Worm (Caenorhabditis elegans) whole organism, late embryonic: ENCODE measurements around the gene C01G10.15.

Experiments
- C08G9.2 ChIP-seq: sonication (generic microtip); optimal IDR thresholded peaks from 2 replicates; lab custom pipeline; 2016; ENCODE audit warnings: mild to moderate bottlenecking, missing genetic modification characterization, moderate library complexity, missing compliant biosample characterization
- C38D4.7 ChIP-seq: fragments of 200-800 bp; sonication (Bioruptor generic); optimal IDR thresholded peaks from 2 replicates; lab custom pipeline; 2018; ENCODE audit warnings: mild to moderate bottlenecking, missing genetic modification characterization, moderate library complexity, missing compliant biosample characterization
- F13H6.1 ChIP-seq: sonication (generic microtip); optimal IDR thresholded peaks from 2 replicates; lab custom pipeline; 2016; ENCODE audit warnings: missing genetic modification characterization, missing compliant biosample characterization
- K02D7.2 ChIP-seq: sonication (generic microtip); optimal IDR thresholded peaks from 2 replicates; lab custom pipeline; 2017; ENCODE audit warnings: mild to moderate bottlenecking, missing genetic modification characterization, missing compliant biosample characterization
- K09A11.1 ChIP-seq: sonication (generic microtip); optimal IDR thresholded peaks from 2 replicates; lab custom pipeline; 2017; ENCODE audit warnings: antibody characterized with exemption, mild to moderate bottlenecking, missing genetic modification characterization, missing compliant biosample characterization; ENCODE audit not compliant: insufficient read depth
- Y22D7AL.16 ChIP-seq: sonication (generic microtip); optimal IDR thresholded peaks from 2 replicates; lab custom pipeline; 2016; ENCODE audit warnings: missing genetic modification characterization, missing compliant biosample characterization
- ahr-1 ChIP-seq: sonication (generic microtip); optimal IDR thresholded peaks from 2 replicates; lab custom pipeline; 2016; ENCODE audit warnings: missing genetic modification characterization, missing compliant biosample characterization
- ama-1 ChIP-seq: fragments of 150-350 bp; optimal IDR thresholded peaks from 2 replicates; lab custom pipeline; 2014
- ceh-14 ChIP-seq: sonication (generic microtip); optimal IDR thresholded peaks from 2 replicates; lab custom pipeline; 2016; ENCODE audit warnings: missing genotype, missing genetic modification characterization, missing compliant biosample characterization
- ceh-18 ChIP-seq: sonication (generic microtip); optimal IDR thresholded peaks from 2 replicates; lab custom pipeline; 2016; ENCODE audit warnings: missing genetic modification characterization, missing compliant biosample characterization
- ceh-19 ChIP-seq: fragments of 200-800 bp; sonication (Bioruptor generic); optimal IDR thresholded peaks from 2 replicates; lab custom pipeline; 2018; ENCODE audit warnings: mild to moderate bottlenecking, missing genetic modification characterization, missing compliant biosample characterization
- ceh-2 ChIP-seq: sonication (generic microtip); optimal IDR thresholded peaks from 2 replicates; lab custom pipeline; 2016; ENCODE audit warnings: missing genotype, missing genetic modification characterization, missing compliant biosample characterization
- ceh-22 ChIP-seq: sonication (generic microtip); optimal IDR thresholded peaks from 2 replicates; lab custom pipeline; 2017; ENCODE audit warnings: missing biosample characterization, missing genetic modification characterization
- ceh-24 ChIP-seq: sonication (generic microtip); optimal IDR thresholded peaks from 2 replicates; lab custom pipeline; 2016; ENCODE audit warnings: mild to moderate bottlenecking, missing genetic modification characterization, missing compliant biosample characterization
- ceh-31 ChIP-seq: sonication (generic microtip); optimal IDR thresholded peaks from 2 replicates; lab custom pipeline; 2016; ENCODE audit warnings: missing genetic modification characterization, missing compliant biosample characterization
- ceh-48 ChIP-seq: sonication (generic microtip); optimal IDR thresholded peaks from 2 replicates; lab custom pipeline; 2016; ENCODE audit warnings: missing genetic modification characterization, inconsistent platforms, missing compliant biosample characterization
- ceh-6 ChIP-seq: fragments of 200-800 bp; sonication (Bioruptor generic); optimal IDR thresholded peaks from 2 replicates; lab custom pipeline; 2018; ENCODE audit warnings: mild to moderate bottlenecking, missing genetic modification characterization, missing compliant biosample characterization
- che-1 ChIP-seq: sonication (generic microtip); optimal IDR thresholded peaks from 2 replicates; lab custom pipeline; 2016; ENCODE audit warnings: mild to moderate bottlenecking, missing genetic modification characterization, missing compliant biosample characterization
- dve-1 ChIP-seq: sonication (generic microtip); optimal IDR thresholded peaks from 2 replicates; lab custom pipeline; 2017; ENCODE audit warnings: antibody characterized with exemption, mild to moderate bottlenecking, missing genetic modification characterization, missing compliant biosample characterization
- elt-2 ChIP-seq: sonication (generic microtip); optimal IDR thresholded peaks from 2 replicates; lab custom pipeline; 2016; ENCODE audit warnings: missing genetic modification reagents, missing genetic modification characterization, missing compliant biosample characterization
- ets-4 ChIP-seq: sonication (generic microtip); optimal IDR thresholded peaks from 2 replicates; lab custom pipeline; 2016; ENCODE audit warnings: missing genetic modification characterization, missing compliant biosample characterization
- eyg-1 ChIP-seq: sonication (generic microtip); optimal IDR thresholded peaks from 2 replicates; lab custom pipeline; 2016; ENCODE audit warnings: missing genotype, missing genetic modification characterization, missing compliant biosample characterization
- fax-1 ChIP-seq: sonication (generic microtip); optimal IDR thresholded peaks from 2 replicates; lab custom pipeline; 2016; ENCODE audit warnings: missing genotype, missing genetic modification characterization, missing compliant biosample characterization
- fkh-10 ChIP-seq: fragments of 150-350 bp; optimal IDR thresholded peaks from 2 replicates; lab custom pipeline; 2014; ENCODE audit warnings: missing biosample characterization, missing genetic modification reagents, missing genetic modification characterization
- gmeb-2 ChIP-seq: sonication (generic microtip); optimal IDR thresholded peaks from 2 replicates; lab custom pipeline; 2016; ENCODE audit warnings: missing genetic modification characterization, inconsistent platforms, missing compliant biosample characterization
- hlh-13 ChIP-seq: fragments of 200-800 bp; sonication (Bioruptor generic); optimal IDR thresholded peaks from 2 replicates; lab custom pipeline; 2018; ENCODE audit warnings: mild to moderate bottlenecking, missing genetic modification characterization, missing compliant biosample characterization
- hlh-15 ChIP-seq: sonication (generic microtip); optimal IDR thresholded peaks from 2 replicates; lab custom pipeline; 2016; ENCODE audit warnings: missing genetic modification characterization, missing compliant biosample characterization
- lin-11 ChIP-seq: fragments of 200-800 bp; sonication (Bioruptor generic); optimal IDR thresholded peaks from 2 replicates; lab custom pipeline; 2018; ENCODE audit warnings: mild to moderate bottlenecking, missing genetic modification characterization, missing compliant biosample characterization
- mec-3 ChIP-seq: sonication (generic microtip); optimal IDR thresholded peaks from 2 replicates; lab custom pipeline; 2016; ENCODE audit warnings: borderline replicate concordance, missing genetic modification characterization, missing compliant biosample characterization
- nfya-1 ChIP-seq: sonication (generic microtip); optimal IDR thresholded peaks from 2 replicates; lab custom pipeline; 2017; ENCODE audit warnings: missing genetic modification characterization, mild to moderate bottlenecking, missing compliant biosample characterization, antibody characterized with exemption, moderate library complexity
- nhr-11 ChIP-seq: fragments of 150-350 bp; optimal IDR thresholded peaks from 2 replicates; lab custom pipeline; 2014; ENCODE audit warnings: missing biosample characterization, missing genetic modification characterization
- nhr-232 ChIP-seq: sonication (generic microtip); optimal IDR thresholded peaks from 2 replicates; lab custom pipeline; 2016; ENCODE audit warnings: missing genetic modification characterization, missing compliant biosample characterization
- npax-4 ChIP-seq: sonication (generic microtip); optimal IDR thresholded peaks from 2 replicates; lab custom pipeline; 2016; ENCODE audit warnings: missing genetic modification characterization, missing compliant biosample characterization
- pat-9 ChIP-seq: fragments of 200-800 bp; sonication (Bioruptor generic); optimal IDR thresholded peaks from 2 replicates; lab custom pipeline; 2018; ENCODE audit warnings: mild to moderate bottlenecking, missing genetic modification characterization, moderate library complexity, missing compliant biosample characterization
- pax-1 ChIP-seq: fragments of 150-350 bp; optimal IDR thresholded peaks from 2 replicates; lab custom pipeline; 2014; ENCODE audit warnings: missing biosample characterization, missing genetic modification characterization
- pha-2 ChIP-seq: sonication (generic microtip); optimal IDR thresholded peaks from 2 replicates; lab custom pipeline; 2017; ENCODE audit warnings: mild to moderate bottlenecking, missing genetic modification characterization, missing compliant biosample characterization
- pha-4 ChIP-seq: fragments of 150-350 bp; optimal IDR thresholded peaks from 2 replicates; lab custom pipeline; 2018; ENCODE audit warnings: missing biosample characterization, missing genetic modification reagents, missing genetic modification characterization
- pqm-1 ChIP-seq: sonication (generic microtip); optimal IDR thresholded peaks from 2 replicates; lab custom pipeline; 2016; ENCODE audit warnings: missing genetic modification characterization, missing compliant biosample characterization
- pros-1 ChIP-seq: fragments of 150-350 bp; optimal IDR thresholded peaks from 2 replicates; lab custom pipeline; 2014; ENCODE audit warnings: missing biosample characterization, missing genetic modification reagents, missing genetic modification characterization
- rnt-1 ChIP-seq: sonication (generic microtip); optimal IDR thresholded peaks from 2 replicates; lab custom pipeline; 2016; ENCODE audit warnings: missing genetic modification characterization, missing compliant biosample characterization
- sdc-2 ChIP-seq: sonication (generic microtip); optimal IDR thresholded peaks from 2 replicates; lab custom pipeline; 2016; ENCODE audit warnings: missing genotype, missing genetic modification characterization, missing compliant biosample characterization
- sox-2 ChIP-seq: fragments of 200-800 bp; sonication (Bioruptor generic); IDR thresholded peaks from 2 replicates; pipeline ENCODE4 v1.3.6; 2022; ENCODE audit warnings: missing genetic modification reagents, missing genetic modification characterization, missing compliant biosample characterization
- sox-4 ChIP-seq: sonication (generic microtip); optimal IDR thresholded peaks from 2 replicates; lab custom pipeline; 2017; ENCODE audit warnings: mild to moderate bottlenecking, missing genetic modification characterization, inconsistent platforms, missing compliant biosample characterization
- syd-9 ChIP-seq: sonication (generic microtip); optimal IDR thresholded peaks from 2 replicates; lab custom pipeline; 2016; ENCODE audit warnings: mild to moderate bottlenecking, missing genetic modification characterization, moderate library complexity, missing compliant biosample characterization
- tbx-2 ChIP-seq: sonication (generic microtip); optimal IDR thresholded peaks from 2 replicates; lab custom pipeline; 2016; ENCODE audit warnings: missing genetic modification characterization, missing compliant biosample characterization
- tbx-7 ChIP-seq: sonication (generic microtip); optimal IDR thresholded peaks from 2 replicates; lab custom pipeline; 2016; ENCODE audit warnings: missing genotype, missing genetic modification characterization, missing compliant biosample characterization
- ttx-3 ChIP-seq: sonication (generic microtip); optimal IDR thresholded peaks from 2 replicates; lab custom pipeline; 2016; ENCODE audit warnings: missing genetic modification reagents, missing genetic modification characterization, missing compliant biosample characterization
- unc-42 ChIP-seq: sonication (generic microtip); optimal IDR thresholded peaks from 2 replicates; lab custom pipeline; 2016; ENCODE audit warnings: missing genotype, missing genetic modification characterization, missing compliant biosample characterization
- zip-5 ChIP-seq: sonication (generic microtip); optimal IDR thresholded peaks from 2 replicates; lab custom pipeline; 2016; ENCODE audit warnings: missing genetic modification characterization, missing compliant biosample characterization
- ztf-16 ChIP-seq: sonication (generic microtip); optimal IDR thresholded peaks from 2 replicates; lab custom pipeline; 2017; ENCODE audit warnings: missing genetic modification characterization, missing compliant biosample characterization

C01G10.15 gene

DNA sequence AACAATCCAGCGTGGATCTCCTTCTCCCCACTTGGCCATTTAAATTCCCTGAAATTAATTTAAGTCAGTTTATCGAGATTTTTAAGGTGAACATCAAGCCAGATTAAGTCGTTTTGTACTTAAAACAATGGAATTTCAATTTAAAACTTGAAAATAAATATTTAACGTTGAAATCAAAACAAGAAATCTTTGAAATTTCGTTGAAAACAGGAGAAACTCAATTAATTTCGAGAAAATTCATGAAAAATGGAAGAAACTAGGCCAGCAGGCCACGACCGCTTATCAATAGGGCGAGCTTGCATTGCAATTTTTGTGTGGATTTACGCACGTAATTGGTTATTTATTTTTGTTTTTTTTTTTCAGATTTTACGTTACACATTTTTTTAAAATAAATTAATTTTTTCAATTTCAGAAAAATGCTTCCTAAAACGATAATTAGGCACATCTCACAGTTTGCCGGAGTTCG, 1.7 kb downstream of the C01G10.15 start, which contains the start of the genes ahsa-1 and C01G10.7 (continued):
- TF ChIP-seq ceh-19 (GFP tag; lab: Kevin White, UChicago) (peak; percentile 21), C38D4.7 (GFP tag; lab: Kevin White, UChicago) (no peak), hlh-15 (tag; lab: Kevin White, UChicago) (no peak), eyg-1 (peak; percentile 66), ztf-16 (peak; percentile 70), che-1 (tag; lab: Kevin White, UChicago) (no peak), ceh-31 (peak; percentile 98), ceh-24 (no peak), sox-2 (GFP tag; lab: Robert Waterston, UW) (no peak), elt-2 (tag; lab: Kevin White, UChicago) (peak; percentile 76), ets-4 (tag; lab: Kevin White, UChicago) (peak; percentile 97), nhr-11 (no peak), npax-4 (no peak), ceh-48 (tag; lab: Kevin White, UChicago) (peak; percentile 29), sox-4 (tag; lab: Kevin White, UChicago) (no peak), pha-2 (tag; lab: Kevin White, UChicago) (peak; percentile 31), K02D7.2 (tag; lab: Kevin White, UChicago) (no peak), lin-11 (no peak), zip-5 (tag; lab: Kevin White, UChicago) (peak; percentile 76), dve-1 (tag; lab: Kevin White, UChicago) (peak; percentile 18), rnt-1 (peak; percentile 80), unc-42 (peak; percentile 98), tbx-2 (tag; lab: Kevin White, UChicago) (peak; percentile 96), ahr-1 (tag; lab: Kevin White, UChicago) (peak; percentile 48), nfya-1 (tag; lab: Kevin White, UChicago) (peak; percentile 83), fkh-10 (GFP tag; lab: Kevin White, UChicago) (no peak), syd-9 (tag; lab: Kevin White, UChicago) (peak; percentile 10), ceh-2 (tag; lab: Kevin White, UChicago) (peak; percentile 97), C08G9.2 (tag; lab: Kevin White, UChicago) (peak; percentile 94), gmeb-2 (tag; lab: Kevin White, UChicago) (peak; percentile 15), ttx-3 (tag; lab: Kevin White, UChicago) (peak; percentile 63)

DNA sequence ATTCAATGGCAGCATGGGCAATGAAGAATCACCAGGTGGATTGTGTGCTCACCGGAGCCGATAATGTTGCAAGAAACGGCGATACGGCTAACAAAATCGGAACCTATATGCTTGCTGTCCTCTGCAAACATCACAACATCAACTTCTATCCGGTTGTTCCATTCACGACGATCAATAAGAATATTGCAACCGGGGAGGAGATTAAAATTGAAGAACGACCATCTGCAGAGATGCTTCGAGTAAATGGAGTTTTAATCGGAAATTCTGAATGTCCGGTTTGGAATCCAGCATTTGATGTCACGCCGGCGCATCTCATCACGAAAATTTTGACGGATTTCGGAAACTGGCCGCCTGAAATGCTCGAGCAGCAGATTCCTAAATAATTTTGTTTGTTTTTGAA, 3.4 kb downstream of the C01G10.15 start:
- TF ChIP-seq pax-1 (tag; lab: Kevin White, UChicago) (no peak), K09A11.1 (no peak), pqm-1 (tag; lab: Kevin White, UChicago) (no peak), lin-11 (no peak), ceh-24 (no peak), dve-1 (tag; lab: Kevin White, UChicago) (no peak), zip-5 (tag; lab: Kevin White, UChicago) (no peak), Y22D7AL.16 (tag; lab: Kevin White, UChicago) (no peak), ceh-31 (no peak), pros-1 (tag; lab: Kevin White, UChicago) (no peak), fax-1 (no peak), fkh-10 (GFP tag; lab: Kevin White, UChicago) (no peak), pat-9 (tag; lab: Kevin White, UChicago) (no peak), C08G9.2 (tag; lab: Kevin White, UChicago) (no peak)

DNA sequence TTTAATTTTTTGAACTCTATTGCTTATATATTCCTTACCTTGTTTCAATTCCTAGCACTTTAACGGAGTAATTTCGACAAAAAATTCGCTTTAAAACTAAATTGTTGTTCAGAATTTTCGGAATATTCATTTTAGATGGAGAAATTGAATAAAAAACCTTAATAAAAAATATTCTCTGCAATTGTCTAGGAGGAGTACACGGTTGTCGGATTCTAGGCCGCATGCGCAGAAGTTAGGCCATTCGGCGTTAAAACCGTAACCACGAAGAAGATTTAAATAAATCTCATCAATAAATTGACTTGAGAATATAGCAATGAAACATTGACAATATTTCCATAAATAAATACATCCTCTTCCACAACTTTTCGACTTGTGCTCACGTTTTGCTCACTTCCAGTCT, 4.8 kb downstream of the C01G10.15 start, which contains the start of the genes C01G10.10 and C01G10.9:
Gene C01G10.10 (minus strand): TSS at position 151 of the 400 bp plus-strand sequence.
Gene C01G10.9 (plus strand): TSS at position 240 of the 400 bp plus-strand sequence.
- TF ChIP-seq ceh-14: peak; percentile 46
- peak; percentile 90 for TF ChIP-seq tbx-7 (tag; lab: Kevin White, UChicago)
- TF ChIP-seq mec-3 (tag; lab: Kevin White, UChicago): no peak
- TF ChIP-seq pha-4 (tag; lab: Kevin White, UChicago): no peak
- TF ChIP-seq hlh-13: no peak
- TF ChIP-seq ceh-31: peak; percentile 90
- no peak for TF ChIP-seq nhr-232 (tag; lab: Kevin White, UChicago)
- no peak for TF ChIP-seq ceh-22
- peak; percentile 93 for TF ChIP-seq C08G9.2 (tag; lab: Kevin White, UChicago)
- peak; percentile 46 for TF ChIP-seq F13H6.1 (tag; lab: Kevin White, UChicago)
- TF ChIP-seq ama-1 (lab: Kevin White, UChicago): no peak
- no peak for TF ChIP-seq lin-11
- TF ChIP-seq sdc-2 (tag; lab: Kevin White, UChicago): peak; percentile 27
- no peak for TF ChIP-seq ceh-6 (GFP tag; lab: Kevin White, UChicago)
- TF ChIP-seq tbx-2 (tag; lab: Kevin White, UChicago): peak; percentile 87
- TF ChIP-seq K09A11.1: no peak
- TF ChIP-seq ceh-18: no peak
- TF ChIP-seq sox-4 (tag; lab: Kevin White, UChicago): no peak
- no peak for TF ChIP-seq pqm-1 (tag; lab: Kevin White, UChicago)
- TF ChIP-seq zip-5 (tag; lab: Kevin White, UChicago): peak; percentile 78
